In genomic region chr2L:20486752-20487141, dm6 we compare ENCODE assay signal across 4 fruit fly cellular contexts.
TF ChIP-seq lines count a peak whose summit lies in the region.

No protein-coding gene starts in this region.

- TF ChIP-seq CTCF in whole organism, embryonic (GFP tag; optimal IDR thresholded peaks at IDR 0.05; lab: Kevin White, UChicago) = no peak

TF ChIP-seq in whole organism, embryonic, 481 proteins besides CTCF, POLR2A, EP300 and RAD21:
- TF ChIP-seq Ets65A (GFP tag; lab: Kevin White, UChicago) = peak; percentile 64
- TF ChIP-seq nom (GFP tag; optimal IDR thresholded peaks at IDR 0.05; lab: Kevin White, UChicago) = peak; percentile 36
- TF ChIP-seq CG6854 (GFP tag; optimal IDR thresholded peaks at IDR 0.05; lab: Kevin White, UChicago) = no peak
- TF ChIP-seq CG12071 (GFP tag; optimal IDR thresholded peaks at IDR 0.05; lab: Kevin White, UChicago) = no peak

TF ChIP-seq in whole organism, prepupa, 60 proteins besides CTCF, POLR2A, EP300 and RAD21:
- TF ChIP-seq acj6 (GFP tag; optimal IDR thresholded peaks at IDR 0.05; lab: Kevin White, UChicago) (no peak), CG15336 (GFP tag; IDR thresholded peaks at IDR 0.05; lab: Robert Waterston, UW) (0 out of 2 replicates have a peak, but pooled peaks have one; percentile 19), svp (GFP tag; lab: Kevin White, UChicago) (peak; percentile 29), CG6808 (GFP tag; optimal IDR thresholded peaks at IDR 0.05; lab: Kevin White, UChicago) (peak; percentile 29), ss (GFP tag; optimal IDR thresholded peaks at IDR 0.05; lab: Kevin White, UChicago) (peak; percentile 18 to 68), lz (GFP tag; optimal IDR thresholded peaks at IDR 0.05; lab: Kevin White, UChicago) (no peak), CG6854 (GFP tag; optimal IDR thresholded peaks at IDR 0.05; lab: Kevin White, UChicago) (peak; percentile 69), CG9139 (GFP tag; optimal IDR thresholded peaks at IDR 0.05; lab: Kevin White, UChicago) (peak; percentile 20), dsx (GFP tag; optimal IDR thresholded peaks at IDR 0.05; lab: Kevin White, UChicago; ENCODE audit: poor library complexity, severe bottlenecking) (peak; percentile 17), CG11294 (GFP tag; IDR thresholded peaks at IDR 0.05; lab: Robert Waterston, UW) (no peak), CG16779 (tag; optimal IDR thresholded peaks at IDR 0.05; lab: Kevin White, UChicago) (peak; percentile 18), CG3032 (tag; optimal IDR thresholded peaks at IDR 0.05; lab: Kevin White, UChicago) (peak; percentile 10), spab (GFP tag; optimal IDR thresholded peaks at IDR 0.05; lab: Kevin White, UChicago) (peak; percentile 27), eg (GFP tag; IDR thresholded peaks at IDR 0.05; lab: Robert Waterston, UW) (0 out of 3 replicates have a peak, but pooled peaks have one; percentile 26)

TF ChIP-seq in whole organism, pupa, 21 proteins besides CTCF, POLR2A, EP300 and RAD21:
- TF ChIP-seq gl (tag; optimal IDR thresholded peaks at IDR 0.05; lab: Kevin White, UChicago) (peak; percentile 11), CG4496 (GFP tag; IDR thresholded peaks at IDR 0.05; lab: Robert Waterston, UW) (no peak), CG12605 (GFP tag; IDR thresholded peaks at IDR 0.05; lab: Robert Waterston, UW) (no peak), CG15710 (tag; optimal IDR thresholded peaks at IDR 0.05; lab: Kevin White, UChicago) (peak; percentile 35), CG8159 (tag; optimal IDR thresholded peaks at IDR 0.05; lab: Kevin White, UChicago) (peak; percentile 42), Snoo (tag; optimal IDR thresholded peaks at IDR 0.05; lab: Kevin White, UChicago) (no peak), CG8301 (tag; optimal IDR thresholded peaks at IDR 0.05; lab: Kevin White, UChicago) (no peak)

TF ChIP-seq in whole organism, wandering third instar larva, 38 proteins besides CTCF, POLR2A, EP300 and RAD21:
- TF ChIP-seq Abd-B (GFP tag; optimal IDR thresholded peaks at IDR 0.05; lab: Kevin White, UChicago) (no peak), Sp1 (GFP tag; optimal IDR thresholded peaks at IDR 0.05; lab: Kevin White, UChicago) (peak; percentile 31), pan (optimal IDR thresholded peaks at IDR 0.05; lab: Kevin White, UChicago) (no peak), foxo (GFP tag; optimal IDR thresholded peaks at IDR 0.05; lab: Kevin White, UChicago) (no peak)

Comparison
In these comparisons a context has a peak if more than half of its experiments do, and no peak if none do; other contexts are left out.
1. Of the 7 proteins assayed by ChIP-seq in both whole organism, embryonic and whole organism, prepupa: peak only in whole organism, embryonic: none; only in whole organism, prepupa: CG16779 and CG6854; in both: none; in neither: 5.